Fruit fly (Drosophila melanogaster) whole organism, embryonic: Measurements from ENCODE around the gene CG13408.

ENCODE experiments used
- Aef1 ChIP-seq: fragments of 200-800 bp; sonication (Bioruptor generic); IDR thresholded peaks from 3 replicates; pipeline ENCODE4 v1.3.6; 2022; ENCODE audit warnings: missing biosample characterization, missing genetic modification characterization
- CG11456 ChIP-seq: fragments of 200-800 bp; sonication (Bioruptor generic); IDR thresholded peaks from 3 replicates; pipeline ENCODE4 v1.3.6; 2022; ENCODE audit warnings: missing biosample characterization, missing genetic modification characterization
- CG11696 ChIP-seq: fragments of 200-800 bp; sonication (Bioruptor generic); IDR thresholded peaks from 2 replicates; pipeline ENCODE4 v1.3.6; 2022; ENCODE audit warnings: missing biosample characterization, missing genetic modification characterization
- CG12236 ChIP-seq: fragments of 200-800 bp; sonication (Bioruptor generic); optimal IDR thresholded peaks from 2 replicates; lab custom pipeline; 2016; ENCODE audit warnings: missing biosample characterization, missing genetic modification characterization
- CG5245 ChIP-seq: fragments of 200-800 bp; sonication (Bioruptor generic); optimal IDR thresholded peaks from 3 replicates; lab custom pipeline; 2016; ENCODE audit warnings: missing biosample characterization, missing genetic modification characterization
- Dfd ChIP-seq, 2 experiments: fragments of >200 bp; optimal IDR thresholded peaks; 2 replicates each; lab custom pipeline; 2017; ENCODE audit warnings: missing biosample characterization in 2 of 2, missing genetic modification characterization in 2 of 2
- HLH3B ChIP-seq: fragments of 200-800 bp; sonication (Bioruptor generic); IDR thresholded peaks from 2 replicates; pipeline ENCODE4 v1.3.6; 2022; ENCODE audit warnings: missing biosample characterization, missing genetic modification characterization
- crc ChIP-seq: fragments of 200-800 bp; sonication (Bioruptor generic); optimal IDR thresholded peaks from 2 replicates; lab custom pipeline; 2016; ENCODE audit warnings: missing biosample characterization, missing genetic modification characterization
- gt ChIP-seq: fragments of 200-800 bp; sonication (Bioruptor generic); IDR thresholded peaks from 2 replicates; pipeline ENCODE4 v1.3.6; 2022; ENCODE audit warnings: missing biosample characterization, missing genetic modification characterization
- her ChIP-seq: fragments of 200-800 bp; sonication (Bioruptor generic); optimal IDR thresholded peaks from 2 replicates; lab custom pipeline; 2016; ENCODE audit warnings: missing biosample characterization, missing genetic modification characterization
- inv ChIP-seq: fragments of 200-800 bp; sonication (Bioruptor generic); IDR thresholded peaks from 2 replicates; pipeline ENCODE4 v1.3.6; 2022; ENCODE audit warnings: missing biosample characterization, missing genetic modification characterization; ENCODE audit not compliant: partially characterized antibody
- tap ChIP-seq: fragments of 200-800 bp; optimal IDR thresholded peaks from 3 replicates; lab custom pipeline; 2019; ENCODE audit warnings: missing biosample characterization, mild to moderate bottlenecking, missing genetic modification characterization, moderate library complexity

- TF ChIP-seq inv (no peak), her (GFP tag; lab: Kevin White, UChicago) (no peak), HLH3B (GFP tag; lab: Robert Waterston, UW) (no peak), Dfd (GFP tag; optimal IDR thresholded peaks at IDR 0.05; lab: Kevin White, UChicago) (no peak), CG11456 (GFP tag; lab: Robert Waterston, UW) (no peak), tap (tag; lab: Kevin White, UChicago) (no peak), CG5245 (GFP tag; lab: Kevin White, UChicago) (no peak), gt (GFP tag; lab: Robert Waterston, UW) (no peak), crc (GFP tag; lab: Kevin White, UChicago) (no peak), Aef1 (GFP tag; lab: Robert Waterston, UW) (no peak), CG12236 (GFP tag; lab: Kevin White, UChicago) (no peak), CG11696 (GFP tag; lab: Robert Waterston, UW) (no peak)
These were observed 27.9 kb upstream of the CG13408 start for dm6 chr3R:22052235-22052634.
